Fruit fly (Drosophila melanogaster) whole organism, embryonic: ENCODE results near the gene Cpr67Fb.

ENCODE experiments used
- Awh ChIP-seq: fragments of 200-800 bp; sonication (Bioruptor generic); IDR thresholded peaks from 2 replicates; pipeline ENCODE4, ENCODE4 v1.3.6; 2022; ENCODE audit warnings: missing biosample characterization, missing genetic modification characterization
- C15 ChIP-seq: fragments of 200-800 bp; sonication (Bioruptor generic); IDR thresholded peaks from 3 replicates; pipeline ENCODE4 v1.3.6; 2022; ENCODE audit warnings: missing biosample characterization, missing genetic modification characterization
- CG10321 ChIP-seq: fragments of 200-800 bp; sonication (Bioruptor generic); IDR thresholded peaks from 2 replicates; pipeline ENCODE4 v1.3.6; 2022; ENCODE audit warnings: missing biosample characterization, missing genetic modification characterization
- CG11247 ChIP-seq: fragments of 200-800 bp; sonication (Bioruptor generic); IDR thresholded peaks from 2 replicates; pipeline ENCODE4 v1.3.6; 2022; ENCODE audit warnings: missing biosample characterization, missing genetic modification characterization
- CG12219 ChIP-seq: fragments of 200-800 bp; sonication (Bioruptor generic); optimal IDR thresholded peaks from 3 replicates; lab custom pipeline; 2018; ENCODE audit warnings: missing biosample characterization, mild to moderate bottlenecking, missing genetic modification characterization
- CG15696 ChIP-seq: fragments of 200-800 bp; sonication (Bioruptor generic); optimal IDR thresholded peaks from 2 replicates; lab custom pipeline; 2019; ENCODE audit warnings: missing biosample characterization, mild to moderate bottlenecking, missing genetic modification characterization, moderate library complexity
- CG1647 ChIP-seq: fragments of 200-800 bp; sonication (Bioruptor generic); optimal IDR thresholded peaks from 3 replicates; lab custom pipeline; 2016; ENCODE audit warnings: missing biosample characterization, missing genetic modification characterization
- CG17328 ChIP-seq: fragments of 200-800 bp; sonication (Bioruptor generic); IDR thresholded peaks from 2 replicates; pipeline ENCODE4 v1.3.6; 2022; ENCODE audit warnings: missing biosample characterization, missing genetic modification characterization
- CG18476 ChIP-seq: fragments of 200-800 bp; sonication (Bioruptor generic); optimal IDR thresholded peaks from 2 replicates; lab custom pipeline; 2016; ENCODE audit warnings: missing biosample characterization, mild to moderate bottlenecking, missing genetic modification characterization
- CG2120 ChIP-seq: fragments of 200-800 bp; sonication (Bioruptor generic); optimal IDR thresholded peaks from 3 replicates; lab custom pipeline; 2016; ENCODE audit warnings: missing biosample characterization, missing genetic modification characterization
- CG2889 ChIP-seq: fragments of 200-800 bp; sonication (Bioruptor generic); IDR thresholded peaks from 3 replicates; pipeline ENCODE4 v1.3.6; 2022; ENCODE audit warnings: missing biosample characterization, missing genetic modification characterization
- CG3163 ChIP-seq: fragments of 200-800 bp; sonication (Bioruptor generic); optimal IDR thresholded peaks from 3 replicates; lab custom pipeline; 2016; ENCODE audit warnings: missing biosample characterization, missing genetic modification characterization
- CG32532 ChIP-seq: fragments of 200-800 bp; sonication (Bioruptor generic); IDR thresholded peaks from 2 replicates; pipeline ENCODE4 v1.3.6; 2022; ENCODE audit warnings: missing biosample characterization, missing genetic modification characterization
- CG4282 ChIP-seq: fragments of 200-800 bp; sonication (Bioruptor generic); optimal IDR thresholded peaks from 2 replicates; lab custom pipeline; 2016; ENCODE audit warnings: missing biosample characterization, missing genetic modification characterization
- CG43689 ChIP-seq: fragments of 200-800 bp; sonication (Bioruptor generic); IDR thresholded peaks from 2 replicates; pipeline ENCODE4 v1.3.6; 2022; ENCODE audit warnings: missing biosample characterization, missing genetic modification characterization
- CG6254 ChIP-seq: fragments of 200-800 bp; sonication (Bioruptor generic); optimal IDR thresholded peaks from 3 replicates; lab custom pipeline; 2017; ENCODE audit warnings: mild to moderate bottlenecking, missing biosample characterization, missing genetic modification reagents, missing genetic modification characterization
- CG7556 ChIP-seq: fragments of 200-800 bp; sonication (Bioruptor generic); optimal IDR thresholded peaks from 2 replicates; lab custom pipeline; 2017; ENCODE audit warnings: missing biosample characterization, mild to moderate bottlenecking, missing genetic modification characterization
- CG8924 ChIP-seq: fragments of 200-800 bp; optimal IDR thresholded peaks from 3 replicates; lab custom pipeline; 2019; ENCODE audit warnings: missing biosample characterization, mild to moderate bottlenecking, missing genetic modification characterization, moderate library complexity
- CkIIα-i1 ChIP-seq: fragments of 200-800 bp; sonication (Bioruptor generic); IDR thresholded peaks from 2 replicates; pipeline ENCODE4 v1.3.6; 2022; ENCODE audit warnings: missing biosample characterization, missing genetic modification characterization
- Deaf1 ChIP-seq: fragments of 200-800 bp; optimal IDR thresholded peaks from 3 replicates; lab custom pipeline; 2019; ENCODE audit warnings: missing biosample characterization, mild to moderate bottlenecking, missing genetic modification characterization, moderate library complexity
- ERR ChIP-seq: fragments of 200-800 bp; sonication (Bioruptor generic); optimal IDR thresholded peaks from 2 replicates; lab custom pipeline; 2016; ENCODE audit warnings: missing biosample characterization, missing genetic modification characterization
- Ets65A ChIP-seq: fragments of 200-800 bp; sonication (Bioruptor generic); peaks from one replicate; lab custom pipeline; 2016; ENCODE audit warnings: missing biosample characterization, missing genetic modification characterization
- Gsc ChIP-seq: fragments of 200-800 bp; sonication (Bioruptor generic); IDR thresholded peaks from 2 replicates; pipeline ENCODE4 v1.3.6; 2022; ENCODE audit warnings: missing biosample characterization, missing genetic modification characterization
- HLH3B ChIP-seq: fragments of 200-800 bp; sonication (Bioruptor generic); IDR thresholded peaks from 2 replicates; pipeline ENCODE4 v1.3.6; 2022; ENCODE audit warnings: missing biosample characterization, missing genetic modification characterization
- Hmr ChIP-seq: fragments of 200-800 bp; sonication (Bioruptor generic); optimal IDR thresholded peaks from 3 replicates; lab custom pipeline; 2017; ENCODE audit warnings: mild to moderate bottlenecking, missing biosample characterization, missing genetic modification reagents, missing genetic modification characterization
- Hr78 ChIP-seq, 2 experiments: fragments of 200-800 bp in 1 of 2; fragments of >200 bp in 1 of 2; sonication (Bioruptor generic) in 1 of 2; optimal IDR thresholded peaks; 2 replicates each; lab custom pipeline; 2017 to 2019; ENCODE audit warnings: missing biosample characterization in 2 of 2, missing genetic modification characterization in 2 of 2, mild to moderate bottlenecking in 1 of 2, moderate library complexity in 1 of 2
- Lhr ChIP-seq: fragments of 200-800 bp; sonication (Bioruptor generic); optimal IDR thresholded peaks from 3 replicates; lab custom pipeline; 2017; ENCODE audit warnings: mild to moderate bottlenecking, missing biosample characterization, missing genetic modification reagents, missing genetic modification characterization
- Lim3 ChIP-seq: fragments of 200-800 bp; sonication (Bioruptor generic); IDR thresholded peaks from 2 replicates; pipeline ENCODE4 v1.3.6; 2022; ENCODE audit warnings: missing biosample characterization, missing genetic modification characterization
- Mes4 ChIP-seq: fragments of 200-800 bp; sonication (Bioruptor generic); optimal IDR thresholded peaks from 2 replicates; lab custom pipeline; 2016; ENCODE audit warnings: missing biosample characterization, missing genetic modification characterization
- NFAT ChIP-seq: fragments of 200-800 bp; sonication (Bioruptor generic); IDR thresholded peaks from 2 replicates; pipeline ENCODE4 v1.3.6; 2022; ENCODE audit warnings: missing biosample characterization, missing genetic modification characterization
- Sox100B ChIP-seq: fragments of 200-800 bp; sonication (Bioruptor generic); optimal IDR thresholded peaks from 3 replicates; lab custom pipeline; 2018; ENCODE audit warnings: missing biosample characterization, mild to moderate bottlenecking, missing genetic modification characterization
- Usf ChIP-seq: fragments of 200-800 bp; sonication (Bioruptor generic); optimal IDR thresholded peaks from 2 replicates; lab custom pipeline; 2017; ENCODE audit warnings: missing genotype, missing biosample characterization, missing genetic modification characterization
- az2 ChIP-seq: fragments of 200-800 bp; sonication (Bioruptor generic); optimal IDR thresholded peaks from 3 replicates; lab custom pipeline; 2016; ENCODE audit warnings: missing biosample characterization, missing genetic modification characterization
- caup ChIP-seq: fragments of 200-800 bp; sonication (Bioruptor generic); optimal IDR thresholded peaks from 3 replicates; lab custom pipeline; 2017; ENCODE audit warnings: missing biosample characterization, mild to moderate bottlenecking, missing genetic modification characterization, moderate library complexity; ENCODE audit not compliant: severe bottlenecking
- chif ChIP-seq, 2 experiments: fragments of 200-800 bp; sonication (Bioruptor generic); optimal IDR thresholded peaks; 3 replicates each; lab custom pipeline; 2016; ENCODE audit warnings: missing biosample characterization in 2 of 2, missing genetic modification characterization in 2 of 2
- ci ChIP-seq: fragments of 200-800 bp; sonication (Bioruptor generic); IDR thresholded peaks from 3 replicates; pipeline ENCODE4 v1.3.6; 2022; ENCODE audit warnings: missing biosample characterization, missing genetic modification characterization
- crp ChIP-seq, 2 experiments: fragments of 200-800 bp; sonication (Bioruptor generic); optimal IDR thresholded peaks; 2 replicates in 1 of 2; 3 replicates in 1 of 2; lab custom pipeline; 2017; ENCODE audit warnings: missing biosample characterization in 2 of 2, missing genetic modification characterization in 2 of 2, mild to moderate bottlenecking in 1 of 2, moderate library complexity in 1 of 2
- fd3F ChIP-seq: fragments of 200-800 bp; sonication (Bioruptor generic); optimal IDR thresholded peaks from 2 replicates; lab custom pipeline; 2018; ENCODE audit warnings: missing biosample characterization, mild to moderate bottlenecking, missing genetic modification characterization, moderate library complexity
- fu2 ChIP-seq: fragments of 200-800 bp; sonication (Bioruptor generic); optimal IDR thresholded peaks from 2 replicates; lab custom pipeline; 2016; ENCODE audit warnings: missing biosample characterization, missing genetic modification characterization
- maf-S ChIP-seq: fragments of 200-800 bp; sonication (Bioruptor generic); optimal IDR thresholded peaks from 2 replicates; lab custom pipeline; 2016; ENCODE audit warnings: missing biosample characterization, missing genetic modification characterization
- pzg ChIP-seq: fragments of 200-800 bp; sonication (Bioruptor generic); optimal IDR thresholded peaks from 3 replicates; lab custom pipeline; 2018; ENCODE audit warnings: missing biosample characterization, mild to moderate bottlenecking, missing genetic modification characterization, moderate library complexity
- ro ChIP-seq: fragments of 200-800 bp; sonication (Bioruptor generic); IDR thresholded peaks from 2 replicates; pipeline ENCODE4 v1.3.6; 2022; ENCODE audit warnings: missing biosample characterization, missing genetic modification characterization
- scrt ChIP-seq: fragments of 200-800 bp; sonication (Bioruptor generic); optimal IDR thresholded peaks from 2 replicates; lab custom pipeline; 2018; ENCODE audit warnings: missing biosample characterization, mild to moderate bottlenecking, missing genetic modification characterization, moderate library complexity
- shn ChIP-seq: fragments of 200-800 bp; sonication (Bioruptor generic); optimal IDR thresholded peaks from 3 replicates; lab custom pipeline; 2016; ENCODE audit warnings: missing biosample characterization, missing genetic modification characterization
- sima ChIP-seq: fragments of 200-800 bp; sonication (Bioruptor generic); optimal IDR thresholded peaks from 2 replicates; lab custom pipeline; 2016; ENCODE audit warnings: missing biosample characterization, missing genetic modification characterization
- sr ChIP-seq: fragments of 200-800 bp; sonication (Bioruptor generic); IDR thresholded peaks from 3 replicates; pipeline ENCODE4 v1.3.6; 2022; ENCODE audit warnings: missing biosample characterization, missing genetic modification characterization
- tna ChIP-seq: fragments of 200-800 bp; sonication (Bioruptor generic); IDR thresholded peaks from 2 replicates; pipeline ENCODE4 v1.3.6; 2022; ENCODE audit warnings: missing biosample characterization, missing genetic modification characterization; ENCODE audit not compliant: partially characterized antibody
- vvl ChIP-seq: fragments of 200-800 bp; sonication (Bioruptor generic); IDR thresholded peaks from 2 replicates; pipeline ENCODE4 v1.3.6; 2022; ENCODE audit warnings: missing biosample characterization, missing genetic modification characterization
- wor ChIP-seq: fragments of 200-800 bp; sonication (Bioruptor generic); IDR thresholded peaks from 2 replicates; pipeline ENCODE4 v1.3.6; 2022; ENCODE audit warnings: missing biosample characterization, missing genetic modification characterization

Cpr67Fb gene

DNA sequence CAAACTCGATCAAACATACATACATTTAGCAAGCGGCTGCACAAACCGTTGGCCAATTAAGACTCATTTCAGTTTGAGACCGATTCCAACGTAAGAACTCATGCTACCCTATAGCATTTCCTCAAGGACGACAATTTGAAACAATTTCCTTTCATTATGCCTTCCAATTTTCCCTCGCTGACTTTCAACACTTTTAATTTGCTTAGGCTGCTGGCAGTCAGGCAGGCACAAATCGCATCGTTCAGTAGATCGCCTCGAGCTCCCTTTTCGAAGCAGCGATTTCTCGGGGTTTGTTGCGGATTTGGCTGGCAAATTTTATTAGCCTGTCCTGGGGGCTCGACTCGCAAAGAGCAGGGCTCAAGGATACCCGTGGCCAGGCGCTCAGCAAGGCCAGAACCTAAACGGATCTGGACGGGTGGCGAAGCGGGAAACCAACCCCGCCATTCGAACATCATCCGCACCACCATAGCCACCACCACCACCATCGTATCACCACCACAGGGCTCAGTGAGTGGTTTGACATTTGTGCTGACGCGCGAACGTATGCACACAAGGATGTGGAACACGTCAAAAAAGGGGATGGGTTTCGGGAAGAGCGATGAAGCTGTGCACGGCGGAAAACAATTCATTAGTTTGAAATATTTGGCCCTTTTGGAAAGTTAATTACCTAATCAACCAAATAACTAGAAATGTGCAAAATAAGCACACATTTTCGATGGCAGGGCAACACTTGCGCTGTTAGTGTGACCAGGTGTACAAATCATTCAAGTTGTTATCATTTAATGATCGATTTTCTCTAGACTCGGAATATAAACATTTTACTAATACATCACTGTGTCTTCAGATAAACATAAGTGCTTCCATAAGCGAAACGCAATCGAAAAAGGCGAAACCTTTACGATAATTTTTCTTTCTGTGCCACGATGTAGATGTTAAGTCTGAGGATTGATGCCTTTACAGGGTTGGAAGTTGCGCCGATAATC lies 49.1 kb upstream of the Cpr67Fb start (continued):
- no peak for TF ChIP-seq Awh (GFP tag; lab: Robert Waterston, UW)
- no peak for TF ChIP-seq Usf (GFP tag; lab: Kevin White, UChicago)
- TF ChIP-seq Lim3 = no peak
- peak; percentile 27 for TF ChIP-seq Mes4
- TF ChIP-seq wor (GFP tag; lab: Robert Waterston, UW) = no peak
- TF ChIP-seq NFAT (GFP tag; lab: Robert Waterston, UW) = no peak
- TF ChIP-seq C15 = no peak
- TF ChIP-seq CG18476 (GFP tag; lab: Kevin White, UChicago) = no peak
- TF ChIP-seq fd3F (GFP tag; lab: Kevin White, UChicago) = no peak
- no peak for TF ChIP-seq CG1647 (GFP tag; lab: Kevin White, UChicago)
- TF ChIP-seq CG4282 (GFP tag; lab: Kevin White, UChicago) = no peak
- TF ChIP-seq az2 (GFP tag; lab: Kevin White, UChicago) = peak; percentile 2
- TF ChIP-seq scrt (GFP tag; lab: Kevin White, UChicago) = no peak
- TF ChIP-seq sr (GFP tag; lab: Robert Waterston, UW) = no peak
- no peak for TF ChIP-seq pzg (GFP tag; lab: Kevin White, UChicago)
- TF ChIP-seq Ets65A = peak; percentile 92
- no peak for TF ChIP-seq sima (GFP tag; lab: Kevin White, UChicago)
- TF ChIP-seq CG2889 (GFP tag; lab: Robert Waterston, UW) = no peak
- TF ChIP-seq ro = no peak
- no peak for TF ChIP-seq HLH3B (GFP tag; lab: Robert Waterston, UW)
- TF ChIP-seq ERR (GFP tag; lab: Kevin White, UChicago) = no peak
- peak; percentile 27 for TF ChIP-seq CG6254 (GFP tag; lab: Kevin White, UChicago)
- TF ChIP-seq Hmr = no peak
- no peak for TF ChIP-seq CG3163 (GFP tag; lab: Kevin White, UChicago)
- TF ChIP-seq CkIIα-i1 (GFP tag; lab: Robert Waterston, UW) = no peak
- TF ChIP-seq CG12219 (GFP tag; lab: Kevin White, UChicago) = peak; percentile 13
- no peak for TF ChIP-seq crp (GFP tag; optimal IDR thresholded peaks at IDR 0.05; lab: Kevin White, UChicago)
- TF ChIP-seq caup (GFP tag; lab: Kevin White, UChicago) = no peak
- no peak for TF ChIP-seq CG43689
- TF ChIP-seq CG11247 (GFP tag; lab: Robert Waterston, UW) = no peak
- TF ChIP-seq CG17328 (GFP tag; lab: Robert Waterston, UW) = peak; percentile 32; the same call in 1 of the 2 replicates
- 0 out of 2 replicates have a peak, but pooled peaks have one; percentile 27 for TF ChIP-seq tna
- TF ChIP-seq shn = peak; percentile 56
- no peak for TF ChIP-seq Deaf1 (tag; lab: Kevin White, UChicago)
- peak; percentile 37 for TF ChIP-seq Lhr (GFP tag; lab: Kevin White, UChicago)
- no peak for TF ChIP-seq vvl (GFP tag; lab: Robert Waterston, UW)
- TF ChIP-seq CG2120 (GFP tag; lab: Kevin White, UChicago) = no peak
- peak; percentile 49 for TF ChIP-seq CG8924 (tag; lab: Kevin White, UChicago)
- peak; percentile 62 for TF ChIP-seq Sox100B
- no peak for TF ChIP-seq Hr78 (GFP tag; optimal IDR thresholded peaks at IDR 0.05; lab: Kevin White, UChicago)
- TF ChIP-seq Gsc (GFP tag; lab: Robert Waterston, UW) = no peak
- TF ChIP-seq fu2 = no peak
- TF ChIP-seq CG15696 = no peak
- peak; percentile 67 for TF ChIP-seq CG7556 (GFP tag; lab: Kevin White, UChicago)
- TF ChIP-seq chif (GFP tag; optimal IDR thresholded peaks at IDR 0.05; lab: Kevin White, UChicago) = peak; percentile 45 to 60
- no peak for TF ChIP-seq CG10321
- TF ChIP-seq maf-S (GFP tag; lab: Kevin White, UChicago) = peak; percentile 9
- TF ChIP-seq ci = peak; percentile 49; the same call in 1 of the 3 replicates
- no peak for TF ChIP-seq CG32532
